Worm (Caenorhabditis elegans) whole organism, early embryonic: ENCODE measurements around the gene hlh-10.

Source experiments
- ama-1 ChIP-seq: fragments of 150-350 bp; optimal IDR thresholded peaks from 2 replicates; lab custom pipeline; 2014
- hmbx-1 ChIP-seq: sonication (generic microtip); optimal IDR thresholded peaks from 2 replicates; lab custom pipeline; 2016; ENCODE audit warnings: mild to moderate bottlenecking, missing genetic modification characterization, missing compliant biosample characterization
- sea-1 ChIP-seq: fragments of 200-800 bp; sonication (Bioruptor generic); conservative IDR thresholded peaks from 2 replicates; pipeline ENCODE4 v1.3.6; 2022; ENCODE audit warnings: missing genetic modification characterization, missing compliant biosample characterization

DNA sequence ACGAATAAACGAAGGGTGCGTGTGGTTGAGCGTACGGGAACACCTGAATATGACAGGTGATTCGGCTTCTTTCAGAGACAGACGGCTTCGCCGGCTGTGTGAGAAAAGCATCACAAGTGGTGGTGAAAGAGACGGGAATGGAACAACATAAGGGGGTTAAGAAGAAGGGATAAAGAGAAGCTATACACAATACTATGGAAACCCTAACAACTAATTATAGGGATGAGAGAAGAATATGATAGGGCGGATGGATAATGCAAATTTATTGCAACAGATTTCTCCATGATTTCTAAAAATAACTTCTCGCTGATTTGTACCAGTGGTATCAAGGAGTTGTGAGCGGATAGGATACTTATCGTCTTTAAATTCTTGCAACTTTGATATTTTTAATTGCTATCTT, at the start of gene hlh-10:
- TF ChIP-seq sea-1 (GFP tag; lab: Robert Waterston, UW) (no peak), hmbx-1 (tag; lab: Kevin White, UChicago) (no peak), ama-1 (no peak)
